Fruit fly (Drosophila melanogaster) whole organism, embryonic: ENCODE data around the gene CG44261.

Experiments used
- Asciz ChIP-seq: fragments of 200-800 bp; sonication (Bioruptor generic); optimal IDR thresholded peaks from 2 replicates; lab custom pipeline; 2017; ENCODE audit warnings: missing biosample characterization, mild to moderate bottlenecking, missing genetic modification characterization, missing genetic modification reagents
- Atf6 ChIP-seq: fragments of 200-800 bp; sonication (Bioruptor generic); IDR thresholded peaks from 2 replicates; pipeline ENCODE4 v1.3.6; 2022; ENCODE audit warnings: missing biosample characterization, missing genetic modification characterization
- BEAF-32 ChIP-seq: fragments of 200-800 bp; sonication (Bioruptor generic); optimal IDR thresholded peaks from 3 replicates; lab custom pipeline; 2017; ENCODE audit warnings: missing biosample characterization, missing genetic modification characterization, mild to moderate bottlenecking, moderate library complexity, missing genetic modification reagents
- CG11247 ChIP-seq: fragments of 200-800 bp; sonication (Bioruptor generic); IDR thresholded peaks from 2 replicates; pipeline ENCODE4 v1.3.6; 2022; ENCODE audit warnings: missing biosample characterization, missing genetic modification characterization
- CG1233 ChIP-seq: fragments of 200-800 bp; sonication (Bioruptor generic); optimal IDR thresholded peaks from 4 replicates; lab custom pipeline; 2018; ENCODE audit warnings: missing biosample characterization, mild to moderate bottlenecking, missing genetic modification characterization
- CG12391 ChIP-seq: fragments of 200-800 bp; sonication (Bioruptor generic); optimal IDR thresholded peaks from 3 replicates; lab custom pipeline; 2018; ENCODE audit warnings: missing biosample characterization, mild to moderate bottlenecking, missing genetic modification characterization, moderate library complexity
- CG12744 ChIP-seq: fragments of 200-800 bp; sonication (Bioruptor generic); optimal IDR thresholded peaks from 2 replicates; lab custom pipeline; 2016; ENCODE audit warnings: missing biosample characterization, missing genetic modification characterization
- CG16863 ChIP-seq: fragments of 200-800 bp; sonication (Bioruptor generic); optimal IDR thresholded peaks from 3 replicates; lab custom pipeline; 2016; ENCODE audit warnings: missing biosample characterization, missing genetic modification characterization
- CG17186 ChIP-seq: fragments of 200-800 bp; sonication (Bioruptor generic); optimal IDR thresholded peaks from 3 replicates; lab custom pipeline; 2017; ENCODE audit warnings: missing biosample characterization, missing genetic modification reagents, missing genetic modification characterization
- CG17361 ChIP-seq: fragments of 200-800 bp; sonication (Bioruptor generic); IDR thresholded peaks from 3 replicates; pipeline ENCODE4 v1.3.6; 2022; ENCODE audit warnings: missing biosample characterization, missing genetic modification characterization
- CG1832 ChIP-seq: fragments of 200-800 bp; sonication (Bioruptor generic); optimal IDR thresholded peaks from 2 replicates; lab custom pipeline; 2017; ENCODE audit warnings: missing biosample characterization, mild to moderate bottlenecking, missing genetic modification characterization, inconsistent platforms
- CG2199 ChIP-seq: fragments of 200-800 bp; sonication (Bioruptor generic); IDR thresholded peaks from 3 replicates; pipeline ENCODE4 v1.3.6; 2022; ENCODE audit warnings: missing biosample characterization, missing genetic modification characterization
- CG2678 ChIP-seq: fragments of 200-800 bp; sonication (Bioruptor generic); optimal IDR thresholded peaks from 3 replicates; lab custom pipeline; 2019; ENCODE audit warnings: missing biosample characterization, mild to moderate bottlenecking, missing genetic modification characterization, moderate library complexity
- CG2889 ChIP-seq: fragments of 200-800 bp; sonication (Bioruptor generic); IDR thresholded peaks from 3 replicates; pipeline ENCODE4 v1.3.6; 2022; ENCODE audit warnings: missing biosample characterization, missing genetic modification characterization
- CG32767 ChIP-seq: fragments of 200-800 bp; sonication (Bioruptor generic); IDR thresholded peaks from 2 replicates; pipeline ENCODE4 v1.3.6; 2022; ENCODE audit warnings: missing biosample characterization, missing genetic modification characterization
- CG3838 ChIP-seq: fragments of 200-800 bp; sonication (Bioruptor generic); optimal IDR thresholded peaks from 3 replicates; lab custom pipeline; 2016; ENCODE audit warnings: missing biosample characterization, missing genetic modification characterization
- CG6272 ChIP-seq: fragments of 200-800 bp; sonication (Bioruptor generic); IDR thresholded peaks from 2 replicates; pipeline ENCODE4 v1.3.6; 2022; ENCODE audit warnings: missing biosample characterization, missing genetic modification characterization
- CG8290 ChIP-seq, 3 experiments: fragments of 200-800 bp; sonication (Bioruptor generic); optimal IDR thresholded peaks; 2 replicates each; lab custom pipeline; 2016 to 2019; ENCODE audit warnings: missing biosample characterization in 3 of 3, missing genetic modification characterization in 3 of 3, mild to moderate bottlenecking in 2 of 3, moderate library complexity in 1 of 3
- Dref ChIP-seq: fragments of 200-800 bp; sonication (Bioruptor generic); IDR thresholded peaks from 2 replicates; pipeline ENCODE4 v1.3.6; 2022; ENCODE audit warnings: missing biosample characterization, missing genetic modification characterization
- Ets97D ChIP-seq: fragments of 200-800 bp; sonication (Bioruptor generic); optimal IDR thresholded peaks from 3 replicates; lab custom pipeline; 2016; ENCODE audit warnings: missing biosample characterization, missing genetic modification characterization
- Lpt ChIP-seq: fragments of >200 bp; optimal IDR thresholded peaks from 2 replicates; lab custom pipeline; 2018; ENCODE audit warnings: missing biosample characterization, missing genetic modification characterization
- Med ChIP-seq: fragments of 200-800 bp; sonication (Bioruptor generic); peaks from one replicate; lab custom pipeline; 2016; ENCODE audit warnings: missing biosample characterization, missing genetic modification characterization, mild to moderate bottlenecking, inconsistent platforms, moderate library complexity
- Nf-YC ChIP-seq: fragments of 200-800 bp; optimal IDR thresholded peaks from 3 replicates; lab custom pipeline; 2019; ENCODE audit warnings: missing biosample characterization, mild to moderate bottlenecking, missing genetic modification characterization, moderate library complexity
- Ptx1 ChIP-seq: fragments of 200-800 bp; sonication (Bioruptor generic); IDR thresholded peaks from 2 replicates; pipeline ENCODE4 v1.3.6; 2022; ENCODE audit warnings: missing biosample characterization, missing genetic modification characterization
- Side ChIP-seq: fragments of 200-800 bp; sonication (Bioruptor generic); optimal IDR thresholded peaks from 2 replicates; lab custom pipeline; 2016; ENCODE audit warnings: missing biosample characterization, missing genetic modification characterization
- ase ChIP-seq: fragments of 200-800 bp; sonication (Bioruptor generic); IDR thresholded peaks from 3 replicates; pipeline ENCODE4 v1.3.6; 2022; ENCODE audit warnings: missing biosample characterization, missing genetic modification characterization
- dmrt11E ChIP-seq: fragments of 200-800 bp; sonication (Bioruptor generic); optimal IDR thresholded peaks from 3 replicates; lab custom pipeline; 2018; ENCODE audit warnings: missing biosample characterization, mild to moderate bottlenecking, missing genetic modification characterization, moderate library complexity
- fu2 ChIP-seq: fragments of 200-800 bp; sonication (Bioruptor generic); optimal IDR thresholded peaks from 2 replicates; lab custom pipeline; 2016; ENCODE audit warnings: missing biosample characterization, missing genetic modification characterization
- gcm ChIP-seq: fragments of 200-800 bp; sonication (Bioruptor generic); optimal IDR thresholded peaks from 2 replicates; lab custom pipeline; 2019; ENCODE audit warnings: missing biosample characterization, mild to moderate bottlenecking, missing genetic modification characterization, moderate library complexity
- grn ChIP-seq: fragments of 200-800 bp; sonication (Bioruptor generic); optimal IDR thresholded peaks from 3 replicates; lab custom pipeline; 2017; ENCODE audit warnings: missing biosample characterization, missing genetic modification characterization
- hb ChIP-seq: fragments of 200-800 bp; sonication (Bioruptor generic); IDR thresholded peaks from 3 replicates; pipeline ENCODE4 v1.3.6; 2022; ENCODE audit warnings: missing biosample characterization, missing genetic modification characterization; ENCODE audit not compliant: partially characterized antibody
- ind ChIP-seq: fragments of 200-800 bp; sonication (Bioruptor generic); optimal IDR thresholded peaks from 3 replicates; lab custom pipeline; 2016; ENCODE audit warnings: missing biosample characterization, missing genetic modification characterization
- kay ChIP-seq: fragments of 200-800 bp; sonication (Bioruptor generic); optimal IDR thresholded peaks from 2 replicates; lab custom pipeline; 2016; ENCODE audit warnings: missing biosample characterization, missing genetic modification characterization
- lbe ChIP-seq: fragments of 200-800 bp; sonication (Bioruptor generic); optimal IDR thresholded peaks from 2 replicates; lab custom pipeline; 2016; ENCODE audit warnings: missing biosample characterization, mild to moderate bottlenecking, missing genetic modification characterization
- maf-S ChIP-seq: fragments of 200-800 bp; sonication (Bioruptor generic); optimal IDR thresholded peaks from 2 replicates; lab custom pipeline; 2016; ENCODE audit warnings: missing biosample characterization, missing genetic modification characterization
- mam ChIP-seq: fragments of 200-800 bp; sonication (Bioruptor generic); optimal IDR thresholded peaks from 3 replicates; lab custom pipeline; 2016; ENCODE audit warnings: missing biosample characterization, missing genetic modification characterization
- oc ChIP-seq: fragments of 200-800 bp; sonication (Bioruptor generic); optimal IDR thresholded peaks from 2 replicates; lab custom pipeline; 2018; ENCODE audit warnings: missing biosample characterization, mild to moderate bottlenecking, missing genetic modification characterization, moderate library complexity
- p53 ChIP-seq: fragments of 200-800 bp; sonication (Bioruptor generic); optimal IDR thresholded peaks from 2 replicates; lab custom pipeline; 2016; ENCODE audit warnings: missing biosample characterization, missing genetic modification characterization
- pan ChIP-seq, 4 experiments: fragments of >200 bp in 3 of 4; fragments of 200-800 bp in 1 of 4; sonication (Bioruptor generic) in 1 of 4; optimal IDR thresholded peaks in 3 of 4; IDR thresholded peaks in 1 of 4; 2 replicates each; pipeline versions ENCODE4 v1.3.6 to Lab custom; 2017 to 2022; ENCODE audit warnings: missing biosample characterization in 2 of 4, missing genetic modification characterization in 2 of 4, mixed read lengths in 1 of 4
- sd ChIP-seq: fragments of 200-800 bp; sonication (Bioruptor generic); optimal IDR thresholded peaks from 3 replicates; lab custom pipeline; 2018; ENCODE audit warnings: missing biosample characterization, mild to moderate bottlenecking, missing genetic modification characterization, moderate library complexity
- sens-2 ChIP-seq: fragments of 200-800 bp; sonication (Bioruptor generic); IDR thresholded peaks from 2 replicates; pipeline ENCODE4 v1.3.6; 2022; ENCODE audit warnings: missing biosample characterization, missing genetic modification characterization
- sna ChIP-seq: fragments of 200-800 bp; sonication (Bioruptor generic); IDR thresholded peaks from 2 replicates; pipeline ENCODE4 v1.3.6; 2022; ENCODE audit warnings: missing biosample characterization, missing genetic modification characterization; ENCODE audit not compliant: partially characterized antibody
- so ChIP-seq: fragments of 200-800 bp; sonication (Bioruptor generic); IDR thresholded peaks from 3 replicates; pipeline ENCODE4 v1.3.6; 2022; ENCODE audit warnings: missing biosample characterization, missing genetic modification characterization
- stc ChIP-seq: fragments of 200-800 bp; sonication (Bioruptor generic); IDR thresholded peaks from 2 replicates; pipeline ENCODE4 v1.3.6; 2022; ENCODE audit warnings: missing biosample characterization, missing genetic modification characterization
- tap ChIP-seq: fragments of 200-800 bp; optimal IDR thresholded peaks from 3 replicates; lab custom pipeline; 2019; ENCODE audit warnings: missing biosample characterization, mild to moderate bottlenecking, missing genetic modification characterization, moderate library complexity
- tup ChIP-seq: fragments of 200-800 bp; sonication (Bioruptor generic); optimal IDR thresholded peaks from 2 replicates; lab custom pipeline; 2016; ENCODE audit warnings: missing biosample characterization, mild to moderate bottlenecking, missing genetic modification characterization, moderate library complexity

CG44261 gene

DNA sequence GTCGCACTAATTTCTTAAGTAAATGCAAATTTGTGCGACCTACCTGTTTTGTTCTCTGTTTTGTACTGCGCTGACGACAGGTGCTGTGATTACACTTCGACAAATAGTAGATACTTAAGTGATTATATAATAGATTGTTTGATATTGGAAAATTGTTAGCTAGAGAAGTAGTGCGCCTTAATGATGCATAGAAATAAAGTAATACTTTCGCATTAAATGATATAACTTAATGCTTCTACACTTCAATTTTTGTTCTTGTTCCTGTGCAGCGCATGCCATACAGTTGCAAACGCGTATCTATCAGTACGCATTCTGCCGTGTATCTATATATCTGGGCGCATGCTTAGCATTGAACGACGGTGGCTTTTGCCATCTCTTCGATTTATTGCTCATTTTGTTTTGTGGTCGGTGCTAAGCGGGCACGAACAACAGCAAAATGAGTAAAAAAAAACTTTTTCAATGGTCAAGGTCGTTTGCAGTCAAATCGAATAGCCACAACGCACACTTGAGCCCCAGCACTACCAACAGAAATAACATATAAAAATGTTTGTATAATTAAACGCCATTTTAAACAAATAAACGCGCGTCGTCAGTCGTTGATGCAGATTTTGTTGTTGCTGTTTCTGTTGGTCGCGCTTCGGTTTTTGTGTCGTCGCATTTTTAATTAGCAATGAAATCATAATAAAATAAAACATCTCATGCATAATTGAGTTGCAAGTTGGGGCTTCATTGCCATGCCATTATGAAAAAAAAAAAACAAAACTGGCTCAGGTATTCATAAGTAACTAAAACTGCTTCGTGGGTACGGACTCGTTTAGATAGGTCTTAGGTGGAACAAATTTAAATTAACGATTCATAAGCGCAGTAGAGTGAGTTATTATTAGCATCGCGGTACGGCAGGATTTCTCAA, 22.6 kb upstream of the CG44261 start (continued):
- TF ChIP-seq CG2889 = no peak
- TF ChIP-seq Ptx1 (GFP tag; lab: Robert Waterston, UW) = peak; percentile 38; the same call in 1 of the 2 replicates
- TF ChIP-seq Nf-YC (tag; lab: Kevin White, UChicago) = peak; percentile 41
- TF ChIP-seq CG3838 (GFP tag; lab: Kevin White, UChicago) = peak; percentile 9
- TF ChIP-seq CG12391 = peak; percentile 33
- TF ChIP-seq CG8290 (GFP tag; optimal IDR thresholded peaks at IDR 0.05; lab: Kevin White, UChicago) = no peak
- TF ChIP-seq CG8290 (tag; optimal IDR thresholded peaks at IDR 0.05; lab: Kevin White, UChicago) = peak in 1 of 2 experiments; percentile 51

DNA sequence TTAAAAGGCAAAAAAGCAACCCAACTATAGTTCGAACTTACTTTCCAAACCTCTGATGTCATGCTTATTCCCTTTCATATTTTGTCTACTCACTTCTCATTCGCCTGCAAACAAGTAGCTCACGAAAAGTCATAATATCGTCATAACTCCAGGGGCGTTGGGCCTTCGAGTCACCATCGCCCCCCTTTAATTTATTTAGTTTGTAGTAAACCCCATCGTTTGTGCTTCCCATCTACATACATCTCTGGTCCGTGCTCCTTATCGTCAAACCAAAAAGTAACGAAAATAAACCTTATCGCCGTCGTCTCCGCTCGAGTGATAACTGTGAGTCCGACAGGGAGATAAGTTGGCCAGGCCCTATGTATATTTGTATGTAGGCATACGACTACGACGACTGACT, 21.0 kb upstream of the CG44261 start:
- no peak for TF ChIP-seq hb (GFP tag; lab: Robert Waterston, UW)
- no peak for TF ChIP-seq sna (GFP tag; lab: Robert Waterston, UW)
- no peak for TF ChIP-seq CG32767 (GFP tag; lab: Robert Waterston, UW)
- peak; percentile 72 for TF ChIP-seq grn (GFP tag; lab: Kevin White, UChicago)
- TF ChIP-seq CG6272 (GFP tag; lab: Robert Waterston, UW) = peak; percentile 19; the same call in 1 of the 2 replicates
- TF ChIP-seq Atf6 (GFP tag; lab: Robert Waterston, UW) = peak; percentile 84
- TF ChIP-seq gcm (GFP tag; lab: Kevin White, UChicago) = no peak
- TF ChIP-seq dmrt11E (tag; lab: Kevin White, UChicago) = no peak
- TF ChIP-seq CG12744 = peak; percentile 30
- TF ChIP-seq p53 (GFP tag; lab: Kevin White, UChicago) = no peak
- no peak for TF ChIP-seq pan (optimal IDR thresholded peaks at IDR 0.05; lab: Kevin White, UChicago)
- TF ChIP-seq pan (GFP tag; optimal IDR thresholded peaks at IDR 0.05 in 1 of 2, IDR thresholded peaks at IDR 0.05 in 1 of 2) = peak in 1 of 2 experiments; percentile 53
- TF ChIP-seq CG2678 = peak; percentile 84
- no peak for TF ChIP-seq BEAF-32 (GFP tag; lab: Kevin White, UChicago)
- TF ChIP-seq tup (GFP tag; lab: Kevin White, UChicago) = peak; percentile 7
- peak; percentile 17 for TF ChIP-seq sd (tag; lab: Kevin White, UChicago)
- TF ChIP-seq Dref = no peak
- TF ChIP-seq stc (GFP tag; lab: Robert Waterston, UW) = no peak
- TF ChIP-seq Med (GFP tag; lab: Kevin White, UChicago) = peak; percentile 97
- peak; percentile 30 for TF ChIP-seq CG1233 (GFP tag; lab: Kevin White, UChicago)
- TF ChIP-seq ase (GFP tag; lab: Robert Waterston, UW) = peak; percentile 47; the same call in 1 of the 3 replicates
- TF ChIP-seq Side (GFP tag; lab: Kevin White, UChicago) = peak; percentile 61
- TF ChIP-seq maf-S (GFP tag; lab: Kevin White, UChicago) = peak; percentile 57
- TF ChIP-seq sens-2 (GFP tag; lab: Robert Waterston, UW) = peak; percentile 9; the same call in 1 of the 2 replicates
- TF ChIP-seq tap (tag; lab: Kevin White, UChicago) = peak; percentile 56
- peak; percentile 45 for TF ChIP-seq oc (tag; lab: Kevin White, UChicago)
- peak; percentile 42; the same call in 1 of the 2 replicates for TF ChIP-seq CG11247 (GFP tag; lab: Robert Waterston, UW)
- peak; percentile 57 for TF ChIP-seq kay (GFP tag; lab: Kevin White, UChicago)
- TF ChIP-seq mam = peak; percentile 82
- TF ChIP-seq so (GFP tag; lab: Robert Waterston, UW) = 0 out of 3 replicates have a peak, but pooled peaks have one; percentile 27
- no peak for TF ChIP-seq lbe (GFP tag; lab: Kevin White, UChicago)
- no peak for TF ChIP-seq Lpt (GFP tag; lab: Kevin White, UChicago)
- no peak; the same call in 2 of the 3 replicates for TF ChIP-seq CG17361 (GFP tag; lab: Robert Waterston, UW)
- peak; percentile 50 for TF ChIP-seq fu2 (GFP tag; lab: Kevin White, UChicago)
- no peak for TF ChIP-seq Ets97D (GFP tag; lab: Kevin White, UChicago)
- TF ChIP-seq CG2199 (GFP tag; lab: Robert Waterston, UW) = no peak; the same call in 1 of the 3 replicates
- TF ChIP-seq CG17186 (GFP tag; lab: Kevin White, UChicago) = no peak
- TF ChIP-seq ind = peak; percentile 67
- TF ChIP-seq CG1832 (GFP tag; lab: Kevin White, UChicago) = no peak
- no peak for TF ChIP-seq Asciz (GFP tag; lab: Kevin White, UChicago)
- peak; percentile 42 for TF ChIP-seq CG16863 (GFP tag; lab: Kevin White, UChicago)
